Fruit fly (Drosophila melanogaster) whole organism, embryonic: Measurements from ENCODE around the gene SkpC.

Source experiments
- Antp ChIP-seq: fragments of 200-800 bp; sonication (Bioruptor generic); optimal IDR thresholded peaks from 3 replicates; lab custom pipeline; 2016; ENCODE audit warnings: missing biosample characterization, missing genetic modification characterization
- Blimp-1 ChIP-seq: fragments of 200-800 bp; sonication (Bioruptor generic); optimal IDR thresholded peaks from 3 replicates; lab custom pipeline; 2018; ENCODE audit warnings: missing biosample characterization, missing genetic modification characterization, mild to moderate bottlenecking, moderate library complexity, missing genetic modification reagents
- CG10209 ChIP-seq: fragments of 200-800 bp; sonication (Bioruptor generic); optimal IDR thresholded peaks from 3 replicates; lab custom pipeline; 2017; ENCODE audit warnings: missing biosample characterization, mild to moderate bottlenecking, missing genetic modification characterization, missing genetic modification reagents
- CG10274 ChIP-seq: fragments of 200-800 bp; sonication (Bioruptor generic); optimal IDR thresholded peaks from 3 replicates; lab custom pipeline; 2017; ENCODE audit warnings: missing biosample characterization, mild to moderate bottlenecking, missing genetic modification characterization
- CG11398 ChIP-seq: fragments of 200-800 bp; sonication (Bioruptor generic); optimal IDR thresholded peaks from 2 replicates; lab custom pipeline; 2016; ENCODE audit warnings: missing biosample characterization, missing genetic modification characterization
- CG12769 ChIP-seq: fragments of 200-800 bp; sonication (Bioruptor generic); optimal IDR thresholded peaks from 2 replicates; lab custom pipeline; 2019; ENCODE audit warnings: missing biosample characterization, mild to moderate bottlenecking, missing genetic modification characterization, moderate library complexity
- CG14710 ChIP-seq: fragments of 200-800 bp; sonication (Bioruptor generic); optimal IDR thresholded peaks from 3 replicates; lab custom pipeline; 2019; ENCODE audit warnings: missing biosample characterization, mild to moderate bottlenecking, missing genetic modification characterization, moderate library complexity
- CG15011 ChIP-seq: fragments of 200-800 bp; sonication (Bioruptor generic); optimal IDR thresholded peaks from 3 replicates; lab custom pipeline; 2018; ENCODE audit warnings: missing biosample characterization, mild to moderate bottlenecking, missing genetic modification characterization
- CG15696 ChIP-seq: fragments of 200-800 bp; sonication (Bioruptor generic); optimal IDR thresholded peaks from 2 replicates; lab custom pipeline; 2019; ENCODE audit warnings: missing biosample characterization, mild to moderate bottlenecking, missing genetic modification characterization, moderate library complexity
- CG1603 ChIP-seq: fragments of 200-800 bp; sonication (Bioruptor generic); optimal IDR thresholded peaks from 2 replicates; lab custom pipeline; 2019; ENCODE audit warnings: missing biosample characterization, mild to moderate bottlenecking, missing genetic modification characterization, moderate library complexity
- CG1647 ChIP-seq: fragments of 200-800 bp; sonication (Bioruptor generic); optimal IDR thresholded peaks from 3 replicates; lab custom pipeline; 2016; ENCODE audit warnings: missing biosample characterization, missing genetic modification characterization
- CG2202 ChIP-seq: fragments of 200-800 bp; sonication (Bioruptor generic); optimal IDR thresholded peaks from 2 replicates; lab custom pipeline; 2018; ENCODE audit warnings: missing biosample characterization, mild to moderate bottlenecking, missing genetic modification characterization
- CG31388 ChIP-seq: fragments of 200-800 bp; sonication (Bioruptor generic); optimal IDR thresholded peaks from 2 replicates; lab custom pipeline; 2016; ENCODE audit warnings: missing biosample characterization, missing genetic modification characterization
- CG3407 ChIP-seq: fragments of 200-800 bp; sonication (Bioruptor generic); optimal IDR thresholded peaks from 2 replicates; lab custom pipeline; 2018; ENCODE audit warnings: missing biosample characterization, mild to moderate bottlenecking, missing genetic modification characterization
- CG4404 ChIP-seq: fragments of 200-800 bp; sonication (Bioruptor generic); IDR thresholded peaks from 2 replicates; pipeline ENCODE4 v1.3.6; 2022; ENCODE audit warnings: missing biosample characterization, missing genetic modification characterization
- CG4424 ChIP-seq: fragments of 200-800 bp; sonication (Bioruptor generic); optimal IDR thresholded peaks from 3 replicates; lab custom pipeline; 2016; ENCODE audit warnings: missing biosample characterization, missing genetic modification characterization
- CG4730 ChIP-seq: fragments of 200-800 bp; sonication (Bioruptor generic); IDR thresholded peaks from 2 replicates; pipeline ENCODE4 v1.3.6; 2022; ENCODE audit warnings: missing biosample characterization, missing genetic modification characterization
- CG6813 ChIP-seq: fragments of 200-800 bp; sonication (Bioruptor generic); optimal IDR thresholded peaks from 2 replicates; lab custom pipeline; 2017; ENCODE audit warnings: missing biosample characterization, missing genetic modification characterization, mild to moderate bottlenecking, moderate library complexity, missing genetic modification reagents
- CG8290 ChIP-seq, 3 experiments: fragments of 200-800 bp; sonication (Bioruptor generic); optimal IDR thresholded peaks; 2 replicates each; lab custom pipeline; 2016 to 2019; ENCODE audit warnings: missing biosample characterization in 3 of 3, missing genetic modification characterization in 3 of 3, mild to moderate bottlenecking in 2 of 3, moderate library complexity in 1 of 3
- CG8944 ChIP-seq: fragments of 200-800 bp; sonication (Bioruptor generic); optimal IDR thresholded peaks from 3 replicates; lab custom pipeline; 2016; ENCODE audit warnings: missing biosample characterization, missing genetic modification characterization
- CTCF ChIP-seq: fragments of 200-800 bp; sonication (Bioruptor generic); optimal IDR thresholded peaks from 2 replicates; lab custom pipeline; 2017; ENCODE audit warnings: missing biosample characterization, mild to moderate bottlenecking, missing genetic modification characterization, moderate library complexity
- CoRest ChIP-seq: fragments of 200-800 bp; sonication (Bioruptor generic); optimal IDR thresholded peaks from 3 replicates; lab custom pipeline; 2018; ENCODE audit warnings: missing biosample characterization, mild to moderate bottlenecking, missing genetic modification characterization, moderate library complexity
- D ChIP-seq, 2 experiments: fragments of 200-800 bp in 1 of 2; fragments of >200 bp in 1 of 2; sonication (Bioruptor generic) in 1 of 2; optimal IDR thresholded peaks; 2 replicates in 1 of 2; 3 replicates in 1 of 2; lab custom pipeline; 2017; ENCODE audit warnings: mild to moderate bottlenecking in 1 of 2, missing biosample characterization in 1 of 2, missing genetic modification characterization in 1 of 2, missing genetic modification reagents in 1 of 2
- Elba2 ChIP-seq: fragments of 200-800 bp; sonication (Bioruptor generic); optimal IDR thresholded peaks from 3 replicates; lab custom pipeline; 2016; ENCODE audit warnings: missing biosample characterization, missing genetic modification characterization
- Ets65A ChIP-seq: fragments of 200-800 bp; sonication (Bioruptor generic); peaks from one replicate; lab custom pipeline; 2016; ENCODE audit warnings: missing biosample characterization, missing genetic modification characterization
- Hr78 ChIP-seq, 2 experiments: fragments of 200-800 bp in 1 of 2; fragments of >200 bp in 1 of 2; sonication (Bioruptor generic) in 1 of 2; optimal IDR thresholded peaks; 2 replicates each; lab custom pipeline; 2017 to 2019; ENCODE audit warnings: missing biosample characterization in 2 of 2, missing genetic modification characterization in 2 of 2, mild to moderate bottlenecking in 1 of 2, moderate library complexity in 1 of 2
- Lpt ChIP-seq: fragments of >200 bp; optimal IDR thresholded peaks from 2 replicates; lab custom pipeline; 2018; ENCODE audit warnings: missing biosample characterization, missing genetic modification characterization
- Med ChIP-seq: fragments of 200-800 bp; sonication (Bioruptor generic); peaks from one replicate; lab custom pipeline; 2016; ENCODE audit warnings: missing biosample characterization, missing genetic modification characterization, mild to moderate bottlenecking, inconsistent platforms, moderate library complexity
- Scr ChIP-seq: fragments of 200-800 bp; sonication (Bioruptor generic); IDR thresholded peaks from 2 replicates; pipeline ENCODE4 v1.3.6; 2022; ENCODE audit warnings: missing biosample characterization, missing genetic modification characterization; ENCODE audit not compliant: partially characterized antibody
- abd-A ChIP-seq: fragments of 200-800 bp; sonication (Bioruptor generic); optimal IDR thresholded peaks from 3 replicates; lab custom pipeline; 2019; ENCODE audit warnings: missing biosample characterization, mild to moderate bottlenecking, missing genetic modification characterization, moderate library complexity
- al ChIP-seq: fragments of 200-800 bp; sonication (Bioruptor generic); IDR thresholded peaks from 2 replicates; pipeline ENCODE4 v1.3.6; 2022; ENCODE audit warnings: missing biosample characterization, missing genetic modification characterization
- bab2 ChIP-seq: fragments of 200-800 bp; sonication (Bioruptor generic); optimal IDR thresholded peaks from 2 replicates; lab custom pipeline; 2016; ENCODE audit warnings: missing biosample characterization, missing genetic modification characterization
- bsh ChIP-seq, 2 experiments: fragments of 200-800 bp; sonication (Bioruptor generic); optimal IDR thresholded peaks; 2 replicates each; lab custom pipeline; 2017 to 2018; ENCODE audit warnings: mild to moderate bottlenecking in 2 of 2, missing biosample characterization in 2 of 2, missing genetic modification characterization in 2 of 2, moderate library complexity in 1 of 2
- cas ChIP-seq: fragments of 200-800 bp; sonication (Bioruptor generic); IDR thresholded peaks from 2 replicates; pipeline ENCODE4 v1.3.6; 2022; ENCODE audit warnings: missing biosample characterization, missing genetic modification characterization
- chif ChIP-seq, 2 experiments: fragments of 200-800 bp; sonication (Bioruptor generic); optimal IDR thresholded peaks; 3 replicates each; lab custom pipeline; 2016; ENCODE audit warnings: missing biosample characterization in 2 of 2, missing genetic modification characterization in 2 of 2
- ci ChIP-seq: fragments of 200-800 bp; sonication (Bioruptor generic); IDR thresholded peaks from 3 replicates; pipeline ENCODE4 v1.3.6; 2022; ENCODE audit warnings: missing biosample characterization, missing genetic modification characterization
- dmrt11E ChIP-seq: fragments of 200-800 bp; sonication (Bioruptor generic); optimal IDR thresholded peaks from 3 replicates; lab custom pipeline; 2018; ENCODE audit warnings: missing biosample characterization, mild to moderate bottlenecking, missing genetic modification characterization, moderate library complexity
- dysf ChIP-seq: fragments of 200-800 bp; sonication (Bioruptor generic); IDR thresholded peaks from 3 replicates; pipeline ENCODE4 v1.3.6; 2022; ENCODE audit warnings: missing biosample characterization, missing genetic modification characterization
- gem ChIP-seq: fragments of 200-800 bp; sonication (Bioruptor generic); optimal IDR thresholded peaks from 2 replicates; lab custom pipeline; 2019; ENCODE audit warnings: missing biosample characterization, mild to moderate bottlenecking, missing genetic modification characterization, moderate library complexity
- gsb-n ChIP-seq: fragments of 200-800 bp; sonication (Bioruptor generic); optimal IDR thresholded peaks from 3 replicates; lab custom pipeline; 2018; ENCODE audit warnings: missing biosample characterization, mild to moderate bottlenecking, missing genetic modification characterization
- h ChIP-seq: fragments of >200 bp; optimal IDR thresholded peaks from 2 replicates; lab custom pipeline; 2017
- ham ChIP-seq: fragments of 200-800 bp; sonication (Bioruptor generic); IDR thresholded peaks from 2 replicates; pipeline ENCODE4 v1.3.6; 2022; ENCODE audit warnings: missing biosample characterization, missing genetic modification characterization
- kay ChIP-seq: fragments of 200-800 bp; sonication (Bioruptor generic); optimal IDR thresholded peaks from 2 replicates; lab custom pipeline; 2016; ENCODE audit warnings: missing biosample characterization, missing genetic modification characterization
- klu ChIP-seq: fragments of 200-800 bp; sonication (Bioruptor generic); IDR thresholded peaks from 2 replicates; pipeline ENCODE4 v1.3.6; 2022; ENCODE audit warnings: missing biosample characterization, missing genetic modification characterization
- lola ChIP-seq, 3 experiments: fragments of >200 bp in 2 of 3; fragments of 200-800 bp in 1 of 3; sonication (Bioruptor generic) in 1 of 3; optimal IDR thresholded peaks; 2 replicates each; lab custom pipeline; 2017 to 2019; ENCODE audit warnings: missing biosample characterization in 3 of 3, missing genetic modification characterization in 3 of 3, mild to moderate bottlenecking in 1 of 3, moderate library complexity in 1 of 3
- lov ChIP-seq, 2 experiments: fragments of 200-800 bp in 1 of 2; fragments of >200 bp in 1 of 2; sonication (Bioruptor generic) in 1 of 2; IDR thresholded peaks in 1 of 2; optimal IDR thresholded peaks in 1 of 2; 2 replicates in 1 of 2; 3 replicates in 1 of 2; pipeline versions ENCODE4 v1.3.6 to Lab custom; 2017 to 2022; ENCODE audit warnings: missing biosample characterization in 1 of 2, missing genetic modification characterization in 1 of 2
- luna ChIP-seq: fragments of 200-800 bp; sonication (Bioruptor generic); optimal IDR thresholded peaks from 2 replicates; lab custom pipeline; 2016; ENCODE audit warnings: missing biosample characterization, missing genetic modification characterization
- sisA ChIP-seq: fragments of 200-800 bp; sonication (Bioruptor generic); IDR thresholded peaks from 2 replicates; pipeline ENCODE4 v1.3.6; 2022; ENCODE audit warnings: missing biosample characterization, missing genetic modification characterization
- vvl ChIP-seq: fragments of 200-800 bp; sonication (Bioruptor generic); IDR thresholded peaks from 2 replicates; pipeline ENCODE4 v1.3.6; 2022; ENCODE audit warnings: missing biosample characterization, missing genetic modification characterization
- wek ChIP-seq: fragments of 200-800 bp; sonication (Bioruptor generic); optimal IDR thresholded peaks from 3 replicates; lab custom pipeline; 2018; ENCODE audit warnings: missing biosample characterization, mild to moderate bottlenecking, missing genetic modification characterization, moderate library complexity

Gene SkpC

dm6 chrX:19839067-19839466 is 23.2 kb downstream of the SkpC start:
- TF ChIP-seq CG8290 (GFP tag; optimal IDR thresholded peaks at IDR 0.05; lab: Kevin White, UChicago) = peak; percentile 27
- TF ChIP-seq CG8290 (tag; optimal IDR thresholded peaks at IDR 0.05; lab: Kevin White, UChicago) = no peak
- TF ChIP-seq Hr78 (GFP tag; optimal IDR thresholded peaks at IDR 0.05; lab: Kevin White, UChicago) = peak in 1 of 2 experiments; percentile 57
- no peak for TF ChIP-seq CG4730 (GFP tag; lab: Robert Waterston, UW)
- no peak for TF ChIP-seq Ets65A
- no peak for TF ChIP-seq CG10274 (GFP tag; lab: Kevin White, UChicago)
- no peak for TF ChIP-seq h
- TF ChIP-seq ci (GFP tag; lab: Robert Waterston, UW) = 0 out of 3 replicates have a peak, but pooled peaks have one; percentile 28
- TF ChIP-seq kay = no peak
- no peak for TF ChIP-seq D (optimal IDR thresholded peaks at IDR 0.05; lab: Kevin White, UChicago)
- TF ChIP-seq D (GFP tag; optimal IDR thresholded peaks at IDR 0.05; lab: Kevin White, UChicago) = peak; percentile 18
- no peak for TF ChIP-seq Scr (GFP tag; lab: Robert Waterston, UW)
- TF ChIP-seq CG4404 = no peak
- TF ChIP-seq lola (GFP tag; optimal IDR thresholded peaks at IDR 0.05; lab: Kevin White, UChicago) = peak in 1 of 3 experiments; percentile 17
- peak; percentile 17 for TF ChIP-seq CG8944 (GFP tag; lab: Kevin White, UChicago)
- no peak for TF ChIP-seq CG1647 (GFP tag; lab: Kevin White, UChicago)
- no peak for TF ChIP-seq lov (optimal IDR thresholded peaks at IDR 0.05; lab: Kevin White, UChicago)
- no peak for TF ChIP-seq lov (GFP tag; IDR thresholded peaks at IDR 0.05; lab: Robert Waterston, UW)
- TF ChIP-seq wek = peak; percentile 19
- no peak for TF ChIP-seq CG15011 (GFP tag; lab: Kevin White, UChicago)
- no peak for TF ChIP-seq CG12769 (tag; lab: Kevin White, UChicago)
- TF ChIP-seq sisA (GFP tag; lab: Robert Waterston, UW) = no peak
- TF ChIP-seq CG15696 (tag; lab: Kevin White, UChicago) = peak; percentile 51
- TF ChIP-seq bsh (GFP tag; optimal IDR thresholded peaks at IDR 0.05; lab: Kevin White, UChicago) = peak in 1 of 2 experiments; percentile 54
- TF ChIP-seq CG6813 (GFP tag; lab: Kevin White, UChicago) = peak; percentile 37
- no peak for TF ChIP-seq abd-A
- TF ChIP-seq gem (tag; lab: Kevin White, UChicago) = peak; percentile 13
- peak; percentile 67 for TF ChIP-seq Med (GFP tag; lab: Kevin White, UChicago)
- no peak for TF ChIP-seq cas (GFP tag; lab: Robert Waterston, UW)
- peak; percentile 30 for TF ChIP-seq CG2202 (tag; lab: Kevin White, UChicago)
- TF ChIP-seq CG4424 = no peak
- TF ChIP-seq Antp (GFP tag; lab: Kevin White, UChicago) = peak; percentile 8
- TF ChIP-seq luna (GFP tag; lab: Kevin White, UChicago) = no peak
- peak; percentile 25 for TF ChIP-seq CG3407 (GFP tag; lab: Kevin White, UChicago)
- TF ChIP-seq CG14710 (tag; lab: Kevin White, UChicago) = peak; percentile 19
- TF ChIP-seq CG10209 (GFP tag; lab: Kevin White, UChicago) = peak; percentile 2
- TF ChIP-seq dmrt11E (tag; lab: Kevin White, UChicago) = peak; percentile 40
- no peak for TF ChIP-seq CG31388 (GFP tag; lab: Kevin White, UChicago)
- TF ChIP-seq ham (GFP tag; lab: Robert Waterston, UW) = no peak
- TF ChIP-seq CG11398 = peak; percentile 17
- peak; percentile 3 for TF ChIP-seq gsb-n (tag; lab: Kevin White, UChicago)
- TF ChIP-seq klu = no peak
- TF ChIP-seq CG1603 (tag; lab: Kevin White, UChicago) = peak; percentile 43
- TF ChIP-seq Elba2 = no peak
- TF ChIP-seq al = no peak
- TF ChIP-seq CTCF = no peak
- TF ChIP-seq Lpt (GFP tag; lab: Kevin White, UChicago) = no peak
- TF ChIP-seq CoRest (tag; lab: Kevin White, UChicago) = no peak
- TF ChIP-seq dysf = no peak
- TF ChIP-seq chif (GFP tag; optimal IDR thresholded peaks at IDR 0.05; lab: Kevin White, UChicago) = peak in 1 of 2 experiments; percentile 32
- 0 out of 2 replicates have a peak, but pooled peaks have one; percentile 18 for TF ChIP-seq vvl (GFP tag; lab: Robert Waterston, UW)
- peak; percentile 29 for TF ChIP-seq bab2 (GFP tag; lab: Kevin White, UChicago)
- peak; percentile 13 for TF ChIP-seq Blimp-1 (GFP tag; lab: Kevin White, UChicago)
